Fruit fly (Drosophila melanogaster) whole organism: ENCODE measurements around the gene Mlc2.

ENCODE experiments used
- Dll ChIP-seq: fragments of >200 bp; optimal IDR thresholded peaks from 2 replicates; lab custom pipeline; 2017
- pan ChIP-seq: fragments of >200 bp; optimal IDR thresholded peaks from 2 replicates; lab custom pipeline; 2017
- psq ChIP-seq: fragments of >200 bp; optimal IDR thresholded peaks from 2 replicates; lab custom pipeline; 2017

- TF ChIP-seq Dll (lab: Kevin White, UChicago) (no peak), psq (lab: Kevin White, UChicago) (no peak), pan (lab: Kevin White, UChicago) (no peak)
These were observed 29.0 kb upstream of the Mlc2 start for dm6 chr3R:30203104-30203986.
